Fruit fly (Drosophila melanogaster) whole organism, prepupa: Measurements from ENCODE around the gene CG17996.
A peak's percentile ranks its signal among the peaks of the same experiment; 100 is the strongest.

Experiments used
- CG11294 ChIP-seq: fragments of 200-800 bp; sonication (Bioruptor generic); IDR thresholded peaks from 2 replicates; pipeline ENCODE4 v1.3.6; 2022; ENCODE audit warnings: missing biosample characterization, missing genetic modification characterization
- CG11902 ChIP-seq: fragments of 200-800 bp; sonication (Bioruptor generic); optimal IDR thresholded peaks from 3 replicates; lab custom pipeline; 2016; ENCODE audit warnings: missing biosample characterization, missing genetic modification characterization
- CG15336 ChIP-seq: fragments of 200-800 bp; sonication (Bioruptor generic); IDR thresholded peaks from 2 replicates; pipeline ENCODE4 v1.3.6; 2022; ENCODE audit warnings: missing biosample characterization, missing genetic modification characterization
- CG16779 ChIP-seq: fragments of 200-800 bp; sonication (Bioruptor generic); optimal IDR thresholded peaks from 3 replicates; lab custom pipeline; 2017; ENCODE audit warnings: missing biosample characterization, mild to moderate bottlenecking, missing genetic modification characterization
- CG3919 ChIP-seq: fragments of 200-800 bp; sonication (Bioruptor generic); optimal IDR thresholded peaks from 3 replicates; lab custom pipeline; 2016; ENCODE audit warnings: missing biosample characterization, missing genetic modification characterization
- CG4318 ChIP-seq: fragments of 200-800 bp; sonication (Bioruptor generic); optimal IDR thresholded peaks from 3 replicates; lab custom pipeline; 2017; ENCODE audit warnings: missing biosample characterization, mild to moderate bottlenecking, missing genetic modification characterization
- CG6163 ChIP-seq: fragments of 200-800 bp; sonication (Bioruptor generic); IDR thresholded peaks from 3 replicates; pipeline ENCODE4 v1.3.6; 2022; ENCODE audit warnings: missing biosample characterization, missing genetic modification characterization
- CG6276 ChIP-seq: fragments of 200-800 bp; sonication (Bioruptor generic); optimal IDR thresholded peaks from 2 replicates; lab custom pipeline; 2017; ENCODE audit warnings: missing biosample characterization, mild to moderate bottlenecking, missing genetic modification characterization
- CG6792 ChIP-seq: fragments of 200-800 bp; sonication (Bioruptor generic); optimal IDR thresholded peaks from 3 replicates; lab custom pipeline; 2016; ENCODE audit warnings: missing biosample characterization, missing genetic modification characterization
- CG7368 ChIP-seq: fragments of 200-800 bp; sonication (Bioruptor generic); optimal IDR thresholded peaks from 3 replicates; lab custom pipeline; 2016; ENCODE audit warnings: missing biosample characterization, missing genetic modification characterization
- CG8119 ChIP-seq: fragments of 200-800 bp; sonication (Bioruptor generic); IDR thresholded peaks from 3 replicates; pipeline ENCODE4 v1.3.6; 2022; ENCODE audit warnings: missing biosample characterization, missing genetic modification characterization
- CG8319 ChIP-seq: fragments of 200-800 bp; sonication (Bioruptor generic); optimal IDR thresholded peaks from 3 replicates; lab custom pipeline; 2016; ENCODE audit warnings: missing biosample characterization, missing genetic modification characterization
- CG8632 ChIP-seq: fragments of 200-800 bp; sonication (Bioruptor generic); optimal IDR thresholded peaks from 3 replicates; lab custom pipeline; 2016; ENCODE audit warnings: missing biosample characterization, missing genetic modification characterization
- CG9139 ChIP-seq: fragments of 200-800 bp; sonication (Bioruptor generic); optimal IDR thresholded peaks from 3 replicates; lab custom pipeline; 2017; ENCODE audit warnings: missing biosample characterization, mild to moderate bottlenecking, missing genetic modification characterization
- Eip75B ChIP-seq: fragments of 200-800 bp; sonication (Bioruptor generic); optimal IDR thresholded peaks from 3 replicates; lab custom pipeline; 2016; ENCODE audit warnings: missing biosample characterization, missing genetic modification characterization
- Ets96B ChIP-seq: fragments of 200-800 bp; optimal IDR thresholded peaks from 2 replicates; lab custom pipeline; 2019; ENCODE audit warnings: missing biosample characterization, mild to moderate bottlenecking, missing genetic modification characterization, moderate library complexity
- Gug ChIP-seq: fragments of 200-800 bp; sonication (Bioruptor generic); IDR thresholded peaks from 2 replicates; pipeline ENCODE4 v1.3.6; 2022; ENCODE audit warnings: missing biosample characterization, missing genetic modification characterization
- Lpt ChIP-seq: fragments of 200-800 bp; sonication (Bioruptor generic); optimal IDR thresholded peaks from 3 replicates; lab custom pipeline; 2016; ENCODE audit warnings: missing biosample characterization, missing genetic modification characterization
- Smox ChIP-seq: fragments of 200-800 bp; sonication (Bioruptor generic); optimal IDR thresholded peaks from 3 replicates; lab custom pipeline; 2016; ENCODE audit warnings: missing biosample characterization, missing genetic modification characterization
- Sox102F ChIP-seq: fragments of 200-800 bp; sonication (Bioruptor generic); optimal IDR thresholded peaks from 2 replicates; lab custom pipeline; 2016; ENCODE audit warnings: missing biosample characterization, mild to moderate bottlenecking, missing genetic modification characterization
- acj6 ChIP-seq: fragments of 200-800 bp; sonication (Bioruptor generic); optimal IDR thresholded peaks from 3 replicates; lab custom pipeline; 2016; ENCODE audit warnings: missing biosample characterization, missing genetic modification characterization
- cyc ChIP-seq: fragments of 200-800 bp; sonication (Bioruptor generic); optimal IDR thresholded peaks from 3 replicates; lab custom pipeline; 2016; ENCODE audit warnings: missing biosample characterization, missing genetic modification characterization
- dsx ChIP-seq: fragments of 200-800 bp; optimal IDR thresholded peaks from 3 replicates; lab custom pipeline; 2019; ENCODE audit warnings: missing biosample characterization, mild to moderate bottlenecking, missing genetic modification characterization, moderate library complexity; ENCODE audit not compliant: poor library complexity, severe bottlenecking
- eg ChIP-seq: fragments of 200-800 bp; sonication (Bioruptor generic); IDR thresholded peaks from 3 replicates; pipeline ENCODE4 v1.3.6; 2022; ENCODE audit warnings: missing biosample characterization, missing genetic modification characterization
- fd59A ChIP-seq: fragments of 200-800 bp; sonication (Bioruptor generic); optimal IDR thresholded peaks from 2 replicates; lab custom pipeline; 2017; ENCODE audit warnings: missing biosample characterization, mild to moderate bottlenecking, missing genetic modification characterization, missing genetic modification reagents
- fd85E ChIP-seq: fragments of 200-800 bp; sonication (Bioruptor generic); optimal IDR thresholded peaks from 3 replicates; lab custom pipeline; 2016; ENCODE audit warnings: missing biosample characterization, missing genetic modification characterization
- lz ChIP-seq: fragments of 200-800 bp; sonication (Bioruptor generic); optimal IDR thresholded peaks from 3 replicates; lab custom pipeline; 2016; ENCODE audit warnings: missing biosample characterization, missing genetic modification characterization
- net ChIP-seq: fragments of 200-800 bp; sonication (Bioruptor generic); optimal IDR thresholded peaks from 3 replicates; lab custom pipeline; 2016; ENCODE audit warnings: missing biosample characterization, missing genetic modification characterization
- pdm3 ChIP-seq: fragments of 200-800 bp; sonication (Bioruptor generic); optimal IDR thresholded peaks from 3 replicates; lab custom pipeline; 2016; ENCODE audit warnings: missing biosample characterization, missing genetic modification characterization
- ss ChIP-seq, 2 experiments: fragments of 200-800 bp; sonication (Bioruptor generic); optimal IDR thresholded peaks; 2 replicates in 1 of 2; 3 replicates in 1 of 2; lab custom pipeline; 2017 to 2018; ENCODE audit warnings: mild to moderate bottlenecking in 2 of 2, missing biosample characterization in 2 of 2, missing genetic modification characterization in 2 of 2, moderate library complexity in 1 of 2
- svp ChIP-seq: fragments of 200-800 bp; sonication (Bioruptor generic); peaks from one replicate; lab custom pipeline; 2016; ENCODE audit warnings: missing biosample characterization, missing genetic modification characterization

Gene CG17996

DNA sequence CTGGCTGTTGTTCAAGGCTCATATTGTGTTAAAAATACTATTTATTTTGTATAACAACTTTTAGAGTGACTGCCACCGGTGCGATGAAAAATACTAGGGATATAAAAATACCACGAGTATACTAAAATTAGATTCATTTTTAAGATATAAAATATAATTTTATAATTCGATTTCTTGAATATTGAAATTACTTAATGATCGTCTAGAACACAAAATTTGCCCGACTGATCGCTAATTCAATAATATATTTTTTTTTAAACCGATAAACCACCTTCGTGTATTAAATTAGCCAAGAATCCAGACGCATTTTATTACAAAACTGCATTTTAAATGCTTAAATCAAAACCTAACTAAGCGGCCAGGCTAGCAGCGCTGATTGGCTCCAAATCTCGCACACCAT is at the start of gene CG17996:
CG17996 (minus strand) TSS at position 101 of the 400 bp plus-strand sequence.
- TF ChIP-seq cyc (GFP tag; lab: Kevin White, UChicago) (no peak), CG9139 (GFP tag; lab: Kevin White, UChicago) (no peak), CG6792 (GFP tag; lab: Kevin White, UChicago) (no peak), pdm3 (GFP tag; lab: Kevin White, UChicago) (no peak), CG11902 (GFP tag; lab: Kevin White, UChicago) (no peak), CG11294 (GFP tag; lab: Robert Waterston, UW) (no peak), CG7368 (GFP tag; lab: Kevin White, UChicago) (no peak), CG4318 (no peak), Sox102F (GFP tag; lab: Kevin White, UChicago) (no peak), fd85E (GFP tag; lab: Kevin White, UChicago) (no peak)

DNA sequence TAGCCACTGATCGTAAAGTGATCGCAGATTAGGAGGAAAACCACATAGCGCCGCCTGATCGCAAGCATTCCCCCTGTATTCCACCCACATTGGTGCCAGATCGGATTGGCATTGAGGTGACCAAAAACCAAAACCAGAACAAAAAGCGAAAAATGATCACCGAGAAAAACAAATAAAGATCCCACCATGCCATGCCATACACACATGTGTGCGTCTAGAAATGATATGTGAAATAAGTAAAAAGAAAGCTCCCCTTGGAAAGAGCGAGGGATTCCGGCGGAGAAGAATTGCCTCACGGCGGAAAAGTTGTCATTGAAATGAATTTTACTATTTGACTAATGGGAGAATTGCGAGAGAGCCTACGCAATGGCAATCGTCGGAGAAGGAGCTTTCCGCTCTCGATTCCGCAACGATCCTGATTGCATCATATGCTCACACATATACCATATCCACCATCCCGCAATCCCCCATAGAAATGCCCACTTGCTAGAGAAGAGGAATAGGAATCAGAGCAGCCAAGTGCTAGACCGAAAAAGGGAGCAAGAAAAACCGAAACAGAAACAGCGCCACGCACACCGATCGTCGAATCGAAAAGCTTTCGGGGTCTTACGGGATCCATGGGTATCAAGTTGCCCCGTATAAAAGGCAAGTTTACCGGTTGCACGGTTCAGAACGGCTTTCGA is 35.4 kb upstream of the CG17996 start, which contains the start of gene Mhc:
Mhc (plus strand) TSS at position 497 of the 683 bp plus-strand sequence.
- TF ChIP-seq dsx (GFP tag; lab: Kevin White, UChicago) (no peak), Lpt (GFP tag; lab: Kevin White, UChicago) (no peak), CG3919 (no peak), Ets96B (no peak), acj6 (GFP tag; lab: Kevin White, UChicago) (no peak), CG6276 (GFP tag; lab: Kevin White, UChicago) (no peak), CG8319 (GFP tag; lab: Kevin White, UChicago) (no peak), Gug (GFP tag; lab: Robert Waterston, UW) (no peak), lz (GFP tag; lab: Kevin White, UChicago) (no peak)

DNA sequence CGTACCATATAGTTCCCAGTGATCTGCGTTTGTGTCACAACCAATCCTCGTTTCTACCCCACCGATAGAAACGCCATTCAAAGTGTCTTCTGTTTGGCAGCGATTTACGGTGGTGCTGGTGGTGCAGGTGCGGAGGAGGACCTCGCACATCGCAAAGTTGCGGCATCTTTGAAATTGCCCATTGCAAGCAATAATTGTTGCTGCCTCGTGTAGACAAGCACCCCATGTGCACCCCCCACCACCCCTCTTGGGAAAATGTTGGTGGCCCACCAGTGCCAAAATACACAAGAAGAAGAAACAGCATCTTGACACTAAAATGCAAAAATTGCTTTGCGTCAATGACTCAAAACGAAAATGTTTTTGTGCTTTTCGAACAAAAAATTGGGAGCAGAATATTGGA is 33.6 kb upstream of the CG17996 start:
- TF ChIP-seq Smox (GFP tag; lab: Kevin White, UChicago) (no peak), fd59A (GFP tag; lab: Kevin White, UChicago) (no peak), pdm3 (GFP tag; lab: Kevin White, UChicago) (no peak), ss (GFP tag; optimal IDR thresholded peaks at IDR 0.05; lab: Kevin White, UChicago) (no peak), net (GFP tag; lab: Kevin White, UChicago) (no peak), CG11902 (GFP tag; lab: Kevin White, UChicago) (no peak)

DNA sequence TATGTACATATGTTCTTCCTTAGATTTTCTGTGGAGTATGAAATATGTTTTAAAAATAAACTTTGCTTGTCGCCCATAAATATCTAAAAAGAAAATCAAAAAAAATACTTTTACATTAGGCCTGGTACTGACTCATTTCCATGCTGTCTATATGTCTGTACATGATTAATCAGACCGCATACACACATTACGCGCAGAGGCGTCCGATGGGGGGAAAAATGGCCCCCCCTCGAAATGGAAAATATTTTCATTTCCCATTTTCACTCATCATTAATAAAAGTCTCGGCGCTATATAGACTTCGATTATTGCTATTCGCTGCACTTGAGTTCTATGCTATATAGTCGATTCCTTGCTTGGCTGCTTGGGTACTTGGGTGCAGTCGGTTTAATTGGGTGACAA is 31.1 kb upstream of the CG17996 start:
- TF ChIP-seq svp (GFP tag; lab: Kevin White, UChicago) = peak; percentile 49
- TF ChIP-seq CG8319 (GFP tag; lab: Kevin White, UChicago) = no peak
- 0 out of 3 replicates have a peak, but pooled peaks have one; percentile 12 for TF ChIP-seq eg (GFP tag; lab: Robert Waterston, UW)
- TF ChIP-seq, all 60 proteins: peak for 2

DNA sequence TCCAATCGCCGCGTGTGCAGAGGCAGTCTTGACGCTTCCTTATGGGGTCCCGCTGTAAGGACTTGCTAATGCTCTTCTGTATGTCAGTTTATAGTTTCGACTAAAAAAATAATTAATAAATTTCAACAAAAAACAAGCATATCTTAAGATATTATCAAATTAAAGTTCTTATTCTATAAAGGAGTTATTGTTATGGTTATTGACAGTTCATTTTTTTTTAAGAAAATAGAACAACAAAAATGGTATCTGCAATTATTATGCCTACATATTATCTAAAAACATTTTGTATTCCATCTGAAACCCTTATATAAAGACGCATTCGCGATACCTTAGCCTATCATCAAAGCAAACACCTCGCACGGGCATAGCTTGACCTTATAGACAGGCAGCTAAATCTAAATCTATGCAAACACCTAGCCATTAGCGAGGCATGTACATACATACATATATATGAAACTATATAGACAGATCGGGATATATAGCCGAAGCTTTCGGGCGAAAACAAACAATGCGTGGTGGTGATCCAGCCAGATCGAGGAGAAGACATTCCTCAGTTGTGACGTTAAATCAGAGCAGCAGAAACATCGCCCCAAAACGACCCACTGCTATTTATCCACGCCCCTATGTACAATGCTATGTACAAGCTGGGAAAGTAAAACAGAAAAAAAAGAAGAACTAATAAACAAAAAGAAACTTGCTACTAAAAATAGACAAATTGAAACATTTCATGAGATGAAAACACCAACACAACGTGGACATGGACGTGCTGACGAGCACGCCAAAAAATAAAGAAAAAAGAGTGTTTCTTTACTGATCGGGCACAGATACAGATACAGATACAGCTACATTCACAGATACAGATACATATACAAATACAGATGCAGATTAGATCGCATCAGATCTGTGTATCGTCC is 29.9 kb upstream of the CG17996 start, which contains the start of gene ppk17:
ppk17 (minus strand) TSS at position 51 of the 914 bp plus-strand sequence.
- TF ChIP-seq Eip75B (GFP tag; lab: Kevin White, UChicago) (no peak), CG8632 (no peak), CG16779 (tag; lab: Kevin White, UChicago) (no peak), CG8119 (GFP tag; lab: Robert Waterston, UW) (peak; percentile 55), CG6276 (GFP tag; lab: Kevin White, UChicago) (peak; percentile 56), CG6163 (GFP tag; lab: Robert Waterston, UW) (peak; percentile 48; the same call in 1 of the 3 replicates), Gug (GFP tag; lab: Robert Waterston, UW) (0 out of 2 replicates have a peak, but pooled peaks have one; percentile 19), CG15336 (GFP tag; lab: Robert Waterston, UW) (peak; percentile 58), eg (GFP tag; lab: Robert Waterston, UW) (peak; percentile 75; the same call in 2 of the 3 replicates)
